Fruit fly (Drosophila melanogaster): ENCODE data around the gene iPLA2-VIA.

iPLA2-VIA gene

DNA sequence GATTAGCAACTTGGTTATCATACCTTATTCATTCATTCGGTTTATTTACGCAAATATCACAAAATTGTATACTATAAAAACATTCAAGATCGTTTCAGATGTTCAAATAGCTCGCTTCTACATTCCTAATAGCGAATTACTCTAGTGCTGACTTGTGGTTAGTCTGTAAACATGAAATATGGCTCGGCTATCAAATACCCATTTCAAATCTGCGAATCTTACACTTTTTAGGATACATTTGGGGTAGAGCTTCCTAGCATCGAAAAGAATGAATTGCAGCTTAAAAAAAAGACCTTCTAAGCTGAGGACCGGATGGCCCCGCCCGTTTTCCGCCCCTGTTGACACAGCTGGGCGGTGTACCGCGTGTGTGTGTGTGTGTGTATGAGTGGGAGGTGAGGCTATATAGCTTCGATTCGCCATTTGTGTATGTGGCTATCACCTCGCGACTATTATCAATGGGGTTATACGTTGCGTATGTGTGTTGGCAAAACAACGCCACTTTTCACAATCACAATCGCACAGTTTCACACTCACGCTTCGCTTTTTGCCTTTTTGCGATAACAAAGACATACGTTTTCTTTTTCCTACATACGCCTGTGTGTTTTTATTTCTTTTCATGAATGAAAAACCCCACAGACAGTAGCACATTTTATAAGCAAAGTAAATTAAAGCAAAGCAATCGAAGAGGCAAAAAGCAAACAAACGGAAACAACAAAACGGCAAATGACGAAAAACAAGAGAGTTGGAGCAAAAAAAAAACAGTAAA lies 17.4 kb downstream of the iPLA2-VIA start:
- no peak for TF ChIP-seq Myc (optimal IDR thresholded peaks at IDR 0.05)
- no peak for TF ChIP-seq Rel (GFP tag; optimal IDR thresholded peaks at IDR 0.05)
- TF ChIP-seq Rel (tag; optimal IDR thresholded peaks at IDR 0.05), result peak; percentile 89

DNA sequence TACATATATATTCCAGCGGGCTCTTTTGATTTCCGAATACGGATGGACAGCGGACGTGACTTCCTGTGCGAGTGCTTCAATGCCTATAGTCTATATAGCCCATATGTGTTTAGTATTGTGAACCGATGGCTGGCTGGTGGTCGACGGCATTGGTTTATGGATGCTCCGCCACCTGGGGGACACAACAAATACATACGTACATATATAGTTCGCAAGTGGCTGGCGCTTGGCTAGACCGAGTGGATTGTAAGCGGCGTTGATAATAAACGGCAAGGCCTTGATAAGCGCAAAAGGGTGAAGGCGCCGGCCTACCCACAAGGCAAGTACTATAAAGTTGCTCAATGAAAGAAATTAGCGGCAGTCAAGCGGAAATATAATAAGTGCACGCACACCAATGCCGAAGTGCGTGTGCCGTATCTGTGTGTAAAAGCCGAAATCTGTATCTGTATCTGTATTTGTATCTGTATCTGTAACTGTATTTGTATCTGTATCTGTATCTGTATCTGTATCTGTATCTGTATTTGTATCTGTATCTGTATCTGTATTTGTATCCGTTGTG lies 18.1 kb downstream of the iPLA2-VIA start:
- TF ChIP-seq rgr (GFP tag; optimal IDR thresholded peaks at IDR 0.05) (no peak), dmrt93B (GFP tag; optimal IDR thresholded peaks at IDR 0.05) (no peak), Dif (GFP tag; optimal IDR thresholded peaks at IDR 0.05; ENCODE audit: partially characterized antibody) (no peak), Rel (GFP tag; optimal IDR thresholded peaks at IDR 0.05) (no peak), Rel (tag; optimal IDR thresholded peaks at IDR 0.05) (peak; percentile 21), fru (GFP tag; optimal IDR thresholded peaks at IDR 0.05) (no peak), Jra (GFP tag; optimal IDR thresholded peaks at IDR 0.05) (no peak), sv (GFP tag; optimal IDR thresholded peaks at IDR 0.05) (peak; percentile 11), brk (GFP tag; optimal IDR thresholded peaks at IDR 0.05) (no peak), Hr83 (GFP tag; optimal IDR thresholded peaks at IDR 0.05; ENCODE audit: poor library complexity, severe bottlenecking) (no peak), woc (GFP tag; optimal IDR thresholded peaks at IDR 0.05) (no peak), Sp1 (GFP tag; optimal IDR thresholded peaks at IDR 0.05) (no peak), Hnf4 (GFP tag; optimal IDR thresholded peaks at IDR 0.05) (no peak), dl (GFP tag; optimal IDR thresholded peaks at IDR 0.05; ENCODE audit: insufficient read depth in 1 of 2, partially characterized antibody in 2 of 2) (no peak), Mio (GFP tag; optimal IDR thresholded peaks at IDR 0.05) (no peak), Myc (optimal IDR thresholded peaks at IDR 0.05) (no peak), jim (GFP tag; optimal IDR thresholded peaks at IDR 0.05) (no peak), Abd-B (GFP tag; optimal IDR thresholded peaks at IDR 0.05) (no peak)

DNA sequence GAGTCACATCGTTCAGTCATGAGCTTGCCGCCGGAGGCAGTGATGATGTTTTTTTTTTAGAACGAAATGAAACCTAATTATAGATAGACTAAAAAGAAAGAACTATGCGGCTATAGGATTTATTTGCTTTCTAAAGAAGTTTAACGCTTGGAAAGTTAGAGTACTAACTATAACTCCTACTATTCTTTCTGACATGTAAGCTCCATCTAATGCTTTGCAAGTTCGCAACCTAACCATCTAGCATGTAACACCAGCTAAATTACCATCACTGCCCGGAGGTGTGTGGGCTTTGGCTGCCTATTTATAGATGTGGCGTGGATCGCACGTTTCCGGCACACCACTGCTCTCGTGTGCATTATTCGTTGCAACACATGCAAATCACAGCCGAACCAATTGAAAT lies 22.1 kb downstream of the iPLA2-VIA start:
- TF ChIP-seq usp (GFP tag; optimal IDR thresholded peaks at IDR 0.05) (no peak), foxo (GFP tag; optimal IDR thresholded peaks at IDR 0.05) (no peak), sv (GFP tag; optimal IDR thresholded peaks at IDR 0.05) (no peak), Abd-B (GFP tag; optimal IDR thresholded peaks at IDR 0.05) (no peak), dsf (GFP tag; optimal IDR thresholded peaks at IDR 0.05; ENCODE audit: borderline replicate concordance) (no peak), dmrt93B (GFP tag; optimal IDR thresholded peaks at IDR 0.05) (no peak), tai (GFP tag; optimal IDR thresholded peaks at IDR 0.05) (no peak), Sp1 (GFP tag; optimal IDR thresholded peaks at IDR 0.05) (no peak), rgr (GFP tag; optimal IDR thresholded peaks at IDR 0.05) (no peak), Hnf4 (GFP tag; optimal IDR thresholded peaks at IDR 0.05) (no peak)

DNA sequence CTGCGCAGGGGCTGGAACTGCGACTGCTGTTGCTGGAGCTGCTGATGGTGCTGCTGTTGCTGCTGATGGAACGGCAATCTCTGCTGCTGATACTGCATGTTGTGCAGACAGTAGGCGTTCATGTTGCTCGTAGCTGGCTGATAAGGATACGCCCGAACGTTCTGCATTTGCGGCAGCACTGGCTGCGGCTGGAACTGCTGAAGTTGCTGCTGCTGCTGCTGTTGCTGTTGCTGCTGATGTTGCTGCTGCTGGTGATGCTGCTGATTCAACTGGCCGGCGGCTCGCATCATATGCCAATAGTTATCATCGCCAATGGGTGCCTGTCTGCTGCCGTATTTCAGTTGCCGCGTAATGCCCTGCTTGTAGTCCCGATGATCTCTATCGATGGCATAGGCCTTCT lies 23.4 kb downstream of the iPLA2-VIA start:
- TF ChIP-seq GATAd (GFP tag; optimal IDR thresholded peaks at IDR 0.05) (no peak), CrebA (GFP tag; optimal IDR thresholded peaks at IDR 0.05; ENCODE audit: borderline replicate concordance) (no peak), br (GFP tag; optimal IDR thresholded peaks at IDR 0.05) (no peak), Dfd (GFP tag; optimal IDR thresholded peaks at IDR 0.05) (peak; percentile 95), usp (GFP tag; optimal IDR thresholded peaks at IDR 0.05) (no peak), woc (GFP tag; optimal IDR thresholded peaks at IDR 0.05) (no peak), tai (GFP tag; optimal IDR thresholded peaks at IDR 0.05) (no peak)

DNA sequence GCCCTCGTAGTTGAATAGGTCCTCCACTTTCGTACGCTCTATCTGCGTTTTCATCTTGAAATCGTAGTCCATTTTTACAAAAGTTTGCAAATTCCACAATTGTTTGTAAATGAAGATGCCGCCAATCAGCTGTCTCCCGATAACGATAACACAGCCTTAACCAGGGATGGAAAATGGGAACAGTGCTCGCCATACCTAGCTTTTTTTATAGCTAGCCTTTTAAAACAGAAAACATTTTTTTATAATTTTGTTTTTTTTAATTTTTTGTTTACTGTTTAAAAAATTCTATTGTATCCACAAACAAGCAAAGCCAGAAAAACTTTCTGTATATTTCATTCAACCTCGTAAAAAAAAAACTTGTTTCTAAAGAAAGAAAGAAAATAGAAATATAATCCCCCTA lies 25.6 kb downstream of the iPLA2-VIA start, which contains the start of gene Cdk8:
Gene Cdk8 (minus strand): TSS at position 137 of the 400 bp plus-strand sequence.
- no peak for TF ChIP-seq woc (GFP tag; optimal IDR thresholded peaks at IDR 0.05)
- TF ChIP-seq N (GFP tag; optimal IDR thresholded peaks at IDR 0.05), result no peak
- TF ChIP-seq Myc (optimal IDR thresholded peaks at IDR 0.05), result peak; percentile 55
- no peak for TF ChIP-seq psq (GFP tag; optimal IDR thresholded peaks at IDR 0.05)
- TF ChIP-seq sv (GFP tag; optimal IDR thresholded peaks at IDR 0.05), result peak; percentile 2
- no peak for TF ChIP-seq foxo (GFP tag; optimal IDR thresholded peaks at IDR 0.05)
- no peak for TF ChIP-seq tai (GFP tag; optimal IDR thresholded peaks at IDR 0.05)

DNA sequence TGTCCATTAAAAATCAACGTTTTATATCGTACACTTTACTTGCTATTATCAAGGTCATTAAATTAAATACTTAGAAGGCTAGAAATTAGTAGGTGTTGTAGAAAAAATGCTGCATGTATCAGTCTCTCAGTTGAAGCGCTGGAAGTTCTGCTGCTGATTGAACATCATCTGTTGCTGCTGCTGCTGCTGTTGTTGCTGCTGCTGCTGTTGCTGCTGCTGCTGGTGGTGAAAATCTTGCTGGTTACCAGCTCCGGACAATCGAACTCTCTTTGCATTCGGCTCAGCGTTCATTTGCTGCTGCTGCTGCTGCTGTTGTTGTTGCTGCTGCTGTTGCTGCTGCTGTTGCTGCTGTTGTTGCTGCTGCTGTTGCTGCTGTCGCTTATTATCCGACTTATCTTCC lies 27.1 kb downstream of the iPLA2-VIA start:
- TF ChIP-seq psq (GFP tag; optimal IDR thresholded peaks at IDR 0.05) (no peak), Dfd (GFP tag; optimal IDR thresholded peaks at IDR 0.05) (peak; percentile 92)
